Worm (Caenorhabditis elegans) whole organism, L4 larva: Measurements from ENCODE around the gene nhr-96.

ENCODE experiments used
- D1046.2 ChIP-seq: fragments of 200-800 bp; sonication (Bioruptor generic); IDR thresholded peaks from 2 replicates; pipeline ENCODE4 v1.3.6; 2022; ENCODE audit warnings: missing genetic modification characterization, missing compliant biosample characterization
- F10B5.3 ChIP-seq: sonication (generic microtip); optimal IDR thresholded peaks from 2 replicates; lab custom pipeline; 2016; ENCODE audit warnings: mild to moderate bottlenecking, missing genetic modification characterization, missing compliant biosample characterization
- F44E2.7 ChIP-seq: fragments of 200-800 bp; sonication (Bioruptor generic); IDR thresholded peaks from 2 replicates; pipeline ENCODE4 v2.1.2; 2022; ENCODE audit warnings: missing genetic modification characterization, missing compliant biosample characterization
- F49E8.2 ChIP-seq: sonication (generic microtip); optimal IDR thresholded peaks from 2 replicates; lab custom pipeline; 2016; ENCODE audit warnings: missing compliant biosample characterization, mild to moderate bottlenecking, missing genetic modification characterization, borderline replicate concordance
- Y48G9A.11 ChIP-seq: fragments of 200-800 bp; sonication (Bioruptor generic); IDR thresholded peaks from 2 replicates; pipeline ENCODE4 v1.3.6; 2022; ENCODE audit warnings: missing genetic modification reagents, missing genetic modification characterization, missing compliant biosample characterization
- Y75B8A.6 ChIP-seq: fragments of 200-800 bp; sonication (Bioruptor generic); IDR thresholded peaks from 2 replicates; pipeline ENCODE4 v1.3.6; 2022; ENCODE audit warnings: missing genetic modification reagents, missing genetic modification characterization, missing compliant biosample characterization
- aha-1 ChIP-seq: fragments of 150-350 bp; peaks from one replicate; lab custom pipeline; 2014; ENCODE audit warnings: missing biosample characterization, missing genetic modification characterization
- arid-1 ChIP-seq: fragments of 200-800 bp; sonication (Bioruptor generic); conservative IDR thresholded peaks from 2 replicates; pipeline ENCODE4 v1.3.6; 2022; ENCODE audit warnings: missing genetic modification reagents, missing genetic modification characterization, missing compliant biosample characterization
- ceh-20 ChIP-seq: fragments of 200-800 bp; sonication (Bioruptor generic); IDR thresholded peaks from 2 replicates; pipeline ENCODE4 v1.3.6; 2022; ENCODE audit warnings: missing genetic modification reagents, missing genetic modification characterization, missing compliant biosample characterization
- ceh-28 ChIP-seq: fragments of 150-350 bp; optimal IDR thresholded peaks from 2 replicates; lab custom pipeline; 2014; ENCODE audit warnings: missing biosample characterization, missing genetic modification reagents, missing genetic modification characterization
- ceh-32 ChIP-seq: sonication (generic microtip); optimal IDR thresholded peaks from 2 replicates; lab custom pipeline; 2016; ENCODE audit warnings: mild to moderate bottlenecking, missing genetic modification characterization, missing compliant biosample characterization; ENCODE audit not compliant: poor library complexity
- ceh-44 ChIP-seq: fragments of 200-800 bp; sonication (Bioruptor generic); IDR thresholded peaks from 2 replicates; pipeline ENCODE4 v1.3.6; 2022; ENCODE audit warnings: missing genetic modification reagents, missing genetic modification characterization, missing compliant biosample characterization
- ceh-62 ChIP-seq: sonication (generic microtip); optimal IDR thresholded peaks from 2 replicates; lab custom pipeline; 2017; ENCODE audit warnings: missing biosample characterization, missing genetic modification characterization
- cey-2 ChIP-seq: sonication (generic microtip); optimal IDR thresholded peaks from 3 replicates; lab custom pipeline; 2017; ENCODE audit warnings: missing genetic modification characterization, mild to moderate bottlenecking, missing compliant biosample characterization, antibody characterized with exemption, borderline replicate concordance; ENCODE audit not compliant: insufficient read depth
- dmd-6 ChIP-seq: fragments of 200-800 bp; sonication (Bioruptor generic); IDR thresholded peaks from 2 replicates; pipeline ENCODE4 v1.3.6; 2022; ENCODE audit warnings: missing genetic modification reagents, missing genetic modification characterization, missing compliant biosample characterization
- dmd-8 ChIP-seq: fragments of 200-800 bp; sonication (Bioruptor generic); IDR thresholded peaks from 2 replicates; pipeline ENCODE4 v1.3.6; 2022; ENCODE audit warnings: missing genetic modification characterization, missing compliant biosample characterization
- egl-27 ChIP-seq: sonication (generic microtip); optimal IDR thresholded peaks from 3 replicates; lab custom pipeline; 2017; ENCODE audit warnings: missing biosample characterization, missing genetic modification reagents, missing genetic modification characterization
- egl-43 ChIP-seq: fragments of 200-800 bp; sonication (Bioruptor generic); IDR thresholded peaks from 2 replicates; pipeline ENCODE4 v1.3.6; 2022; ENCODE audit warnings: missing genetic modification reagents, missing genetic modification characterization, missing compliant biosample characterization
- hlh-11 ChIP-seq: fragments of 200-800 bp; sonication (Bioruptor generic); optimal IDR thresholded peaks from 2 replicates; lab custom pipeline; 2018; ENCODE audit warnings: mild to moderate bottlenecking, missing genetic modification characterization, missing compliant biosample characterization
- hmg-1.1 ChIP-seq: fragments of 200-800 bp; sonication (Bioruptor generic); IDR thresholded peaks from 2 replicates; pipeline ENCODE4 v1.3.6; 2022; ENCODE audit warnings: missing genetic modification reagents, missing genetic modification characterization, missing compliant biosample characterization
- lin-1 ChIP-seq: fragments of 200-800 bp; sonication (Bioruptor generic); IDR thresholded peaks from 2 replicates; pipeline ENCODE4 v1.3.6; 2022; ENCODE audit warnings: missing genetic modification reagents, missing genetic modification characterization, missing compliant biosample characterization
- lin-38 ChIP-seq: fragments of 200-800 bp; sonication (Bioruptor generic); IDR thresholded peaks from 2 replicates; pipeline ENCODE4 v1.3.6; 2022; ENCODE audit warnings: missing genetic modification reagents, missing genetic modification characterization, missing compliant biosample characterization
- lsy-2 ChIP-seq, 2 experiments: fragments of 150-350 bp in 1 of 2; sonication (generic microtip) in 1 of 2; optimal IDR thresholded peaks; 2 replicates each; lab custom pipeline; 2014 to 2017; ENCODE audit warnings: missing biosample characterization in 2 of 2, missing genetic modification characterization in 2 of 2
- mdt-29 ChIP-seq: fragments of 200-800 bp; sonication (Bioruptor generic); IDR thresholded peaks from 2 replicates; pipeline ENCODE4 v1.3.6; 2022; ENCODE audit warnings: missing genetic modification reagents, missing genetic modification characterization, missing compliant biosample characterization
- mes-2 ChIP-seq: sonication (generic microtip); optimal IDR thresholded peaks from 2 replicates; lab custom pipeline; 2016; ENCODE audit warnings: missing genotype, mild to moderate bottlenecking, missing genetic modification characterization, missing compliant biosample characterization; ENCODE audit not compliant: poor library complexity, severe bottlenecking
- nhr-237 ChIP-seq: sonication (generic microtip); optimal IDR thresholded peaks from 2 replicates; lab custom pipeline; 2017; ENCODE audit warnings: missing biosample characterization, missing genetic modification characterization
- nhr-28 ChIP-seq: fragments of 150-350 bp; optimal IDR thresholded peaks from 2 replicates; lab custom pipeline; 2014; ENCODE audit warnings: missing biosample characterization, missing genetic modification characterization
- nhr-48 ChIP-seq: sonication (generic microtip); optimal IDR thresholded peaks from 2 replicates; lab custom pipeline; 2016; ENCODE audit warnings: mild to moderate bottlenecking, missing genetic modification characterization, missing compliant biosample characterization
- nhr-6 ChIP-seq: fragments of 150-350 bp; optimal IDR thresholded peaks from 2 replicates; lab custom pipeline; 2014; ENCODE audit warnings: missing biosample characterization, missing genetic modification characterization
- nhr-77 ChIP-seq: fragments of 150-350 bp; optimal IDR thresholded peaks from 2 replicates; lab custom pipeline; 2014; ENCODE audit warnings: missing biosample characterization, missing genetic modification characterization
- php-3 ChIP-seq: fragments of 200-800 bp; sonication (Bioruptor generic); IDR thresholded peaks from 2 replicates; pipeline ENCODE4 v1.3.6; 2022; ENCODE audit warnings: missing genetic modification reagents, missing genetic modification characterization, missing compliant biosample characterization
- set-16 ChIP-seq: fragments of 200-800 bp; sonication (Bioruptor generic); IDR thresholded peaks from 2 replicates; pipeline ENCODE4 v1.3.6; 2022; ENCODE audit warnings: missing genetic modification reagents, missing genetic modification characterization, missing compliant biosample characterization
- spr-1 ChIP-seq: sonication (generic microtip); optimal IDR thresholded peaks from 2 replicates; lab custom pipeline; 2016; ENCODE audit warnings: mild to moderate bottlenecking, missing genetic modification characterization, missing compliant biosample characterization
- tra-1 ChIP-seq: fragments of 200-800 bp; sonication (Bioruptor generic); IDR thresholded peaks from 2 replicates; pipeline ENCODE4 v1.3.6; 2022; ENCODE audit warnings: missing genetic modification reagents, missing genetic modification characterization, missing compliant biosample characterization
- zip-11 ChIP-seq: fragments of 200-800 bp; sonication (Bioruptor generic); IDR thresholded peaks from 2 replicates; pipeline ENCODE4 v1.3.6; 2022; ENCODE audit warnings: missing genetic modification characterization, missing compliant biosample characterization
- ztf-11 ChIP-seq: fragments of 150-350 bp; optimal IDR thresholded peaks from 2 replicates; lab custom pipeline; 2014; ENCODE audit warnings: missing biosample characterization, missing genetic modification characterization

Gene nhr-96

ce11 chrV:2233177-2233576, at the start of gene nhr-96:
nhr-96 (plus strand) TSS chrV:2233477.
- TF ChIP-seq mes-2 (tag; lab: Kevin White, UChicago) (no peak), F44E2.7 (GFP tag; lab: Robert Waterston, UW) (no peak), egl-27 (tag; lab: Kevin White, UChicago) (no peak), nhr-77 (tag; lab: Kevin White, UChicago) (no peak), zip-11 (GFP tag; lab: Robert Waterston, UW) (no peak), ztf-11 (tag; lab: Kevin White, UChicago) (no peak), cey-2 (no peak), lsy-2 (tag; optimal IDR thresholded peaks at IDR 0.05; lab: Kevin White, UChicago) (no peak), set-16 (no peak), nhr-6 (tag; lab: Kevin White, UChicago) (no peak), D1046.2 (no peak), hlh-11 (tag; lab: Kevin White, UChicago) (no peak), F10B5.3 (tag; lab: Kevin White, UChicago) (no peak), nhr-48 (tag; lab: Kevin White, UChicago) (no peak), ceh-28 (tag; lab: Kevin White, UChicago) (no peak), ceh-20 (GFP tag; lab: Robert Waterston, UW) (no peak)

DNA sequence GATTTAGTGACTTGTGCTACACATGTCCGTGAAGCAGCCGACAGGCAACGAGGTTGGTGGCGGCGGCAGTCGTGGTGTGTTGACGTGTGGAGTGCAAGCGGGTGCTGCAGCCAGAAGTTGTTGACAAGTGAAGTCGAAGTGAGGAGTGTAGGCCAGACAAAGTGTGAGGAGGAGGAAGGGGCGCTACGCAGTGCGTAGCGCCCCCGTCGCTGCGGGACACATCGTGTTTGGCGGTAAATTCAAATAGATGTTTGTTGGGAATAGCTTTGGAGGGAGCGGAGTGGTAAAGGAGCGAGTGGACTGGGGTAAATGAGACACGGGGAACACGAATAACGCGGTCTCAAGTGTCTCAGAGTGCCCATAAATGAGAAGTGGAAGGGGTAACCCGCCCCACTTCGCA, 47.8 kb upstream of the nhr-96 start:
- TF ChIP-seq aha-1 (tag; lab: Kevin White, UChicago) (peak; percentile 62), arid-1 (GFP tag; lab: Robert Waterston, UW) (no peak), tra-1 (no peak), set-16 (0 out of 2 replicates have a peak, but pooled peaks have one; percentile 32), F49E8.2 (tag; lab: Kevin White, UChicago) (no peak)

DNA sequence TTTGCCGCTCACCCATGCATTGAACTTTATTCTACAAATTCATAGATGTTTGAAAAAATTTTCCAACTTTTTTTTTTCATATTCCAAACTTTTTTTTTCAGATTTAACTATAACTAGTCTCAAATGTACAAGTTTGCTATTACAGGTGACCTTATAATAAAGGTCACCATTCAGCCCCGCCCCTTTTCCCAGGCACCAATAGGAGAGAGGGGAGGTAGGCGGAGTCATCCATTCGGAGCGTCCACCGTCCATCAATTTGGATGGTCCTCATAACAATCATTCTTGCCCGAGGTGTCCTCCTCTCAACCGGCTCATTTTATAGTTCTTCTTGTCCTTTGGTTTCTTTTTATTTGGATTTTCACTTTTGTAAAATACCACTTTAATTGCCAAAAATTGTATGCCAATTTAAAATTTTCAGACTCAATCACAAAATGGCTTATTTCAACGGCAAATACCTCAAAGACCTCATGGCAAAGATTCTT, 45.4 kb upstream of the nhr-96 start, which contains the start of gene Y5H2B.3:
Gene Y5H2B.3 (plus strand): TSS at position 432 of the 482 bp plus-strand sequence.
- TF ChIP-seq dmd-6 (GFP tag; lab: Robert Waterston, UW) (no peak), arid-1 (GFP tag; lab: Robert Waterston, UW) (no peak), php-3 (GFP tag; lab: Robert Waterston, UW) (no peak), ceh-62 (tag; lab: Kevin White, UChicago) (no peak), ceh-44 (GFP tag; lab: Robert Waterston, UW) (no peak), nhr-237 (no peak), ceh-32 (tag; lab: Kevin White, UChicago) (no peak), dmd-8 (GFP tag; lab: Robert Waterston, UW) (no peak), zip-11 (GFP tag; lab: Robert Waterston, UW) (no peak), nhr-28 (tag; lab: Kevin White, UChicago) (no peak), hmg-1.1 (GFP tag; lab: Robert Waterston, UW) (no peak), lin-38 (no peak), spr-1 (tag; lab: Kevin White, UChicago) (no peak), set-16 (no peak)

DNA sequence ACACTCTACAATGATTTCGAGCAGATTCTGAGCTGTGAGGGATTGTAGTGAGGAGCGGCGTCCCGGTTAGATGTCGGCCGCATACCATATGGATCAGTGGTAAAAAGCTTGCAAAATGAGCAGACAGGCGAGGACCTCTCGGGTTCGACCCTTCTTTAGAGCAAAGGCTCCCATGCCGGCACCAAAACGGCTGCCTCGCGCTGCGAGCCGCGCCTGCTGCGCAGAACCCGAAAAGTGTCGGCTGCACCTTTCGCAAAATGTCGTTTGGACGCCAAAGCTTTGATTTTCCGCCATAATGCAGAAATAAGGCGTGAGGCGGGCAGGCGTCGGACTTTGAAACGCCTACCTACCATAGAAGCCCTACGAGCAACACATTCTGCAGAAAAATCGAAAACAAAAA, 42.9 kb upstream of the nhr-96 start:
- TF ChIP-seq Y75B8A.6 (no peak), egl-43 (peak; percentile 70), D1046.2 (0 out of 2 replicates have a peak, but pooled peaks have one; percentile 41), php-3 (GFP tag; lab: Robert Waterston, UW) (no peak), Y48G9A.11 (GFP tag; lab: Robert Waterston, UW) (peak; percentile 71; the same call in 1 of the 2 replicates), lin-1 (GFP tag; lab: Robert Waterston, UW) (no peak), set-16 (peak; percentile 91), hmg-1.1 (GFP tag; lab: Robert Waterston, UW) (no peak), mdt-29 (GFP tag; lab: Robert Waterston, UW) (no peak)
